Fruit fly (Drosophila melanogaster) whole organism, pupa: ENCODE measurements around the gene FBXO11.

ENCODE experiments used
- CG8159 ChIP-seq: fragments of 200-800 bp; sonication (Bioruptor generic); optimal IDR thresholded peaks from 3 replicates; lab custom pipeline; 2018; ENCODE audit warnings: missing biosample characterization, mild to moderate bottlenecking, missing genetic modification characterization, moderate library complexity
- CG8301 ChIP-seq: fragments of 200-800 bp; sonication (Bioruptor generic); optimal IDR thresholded peaks from 2 replicates; lab custom pipeline; 2018; ENCODE audit warnings: missing biosample characterization, mild to moderate bottlenecking, missing genetic modification characterization

dm6 chr3R:9819777-9820176, 10.6 kb upstream of the FBXO11 start, which contains the start of gene CG9458:
- TF ChIP-seq CG8301 (tag; lab: Kevin White, UChicago) (no peak), CG8159 (no peak)
